Worm (Caenorhabditis elegans) whole organism, L2 larva: ENCODE data around the gene ccz-1.

Experiments used
- C34F6.9 ChIP-seq: fragments of 150-350 bp; optimal IDR thresholded peaks from 2 replicates; lab custom pipeline; 2014; ENCODE audit warnings: missing biosample characterization, missing genetic modification characterization
- F13H6.1 ChIP-seq: sonication (generic microtip); optimal IDR thresholded peaks from 2 replicates; lab custom pipeline; 2016; ENCODE audit warnings: missing genetic modification characterization, missing compliant biosample characterization
- alr-1 ChIP-seq: fragments of 150-350 bp; optimal IDR thresholded peaks from 2 replicates; lab custom pipeline; 2014; ENCODE audit warnings: missing biosample characterization, missing genetic modification characterization
- aly-2 ChIP-seq: fragments of 150-350 bp; optimal IDR thresholded peaks from 2 replicates; lab custom pipeline; 2014; ENCODE audit warnings: missing biosample characterization, missing genetic modification characterization
- ama-1 ChIP-seq: fragments of 150-350 bp; optimal IDR thresholded peaks from 2 replicates; lab custom pipeline; 2018; ENCODE audit warnings: inconsistent platforms
- blmp-1 ChIP-seq: sonication (generic microtip); optimal IDR thresholded peaks from 2 replicates; lab custom pipeline; 2017; ENCODE audit warnings: missing genetic modification characterization, mild to moderate bottlenecking, missing compliant biosample characterization, antibody characterized with exemption, moderate library complexity; ENCODE audit not compliant: insufficient read depth
- ceh-16 ChIP-seq: fragments of 150-350 bp; optimal IDR thresholded peaks from 2 replicates; lab custom pipeline; 2014; ENCODE audit warnings: missing biosample characterization, missing genetic modification characterization
- ceh-82 ChIP-seq: fragments of 150-350 bp; optimal IDR thresholded peaks from 2 replicates; lab custom pipeline; 2014; ENCODE audit warnings: missing biosample characterization, missing genetic modification characterization
- crh-2 ChIP-seq: sonication (generic microtip); optimal IDR thresholded peaks from 2 replicates; lab custom pipeline; 2017; ENCODE audit warnings: missing biosample characterization, missing genetic modification characterization
- dmd-4 ChIP-seq: sonication (generic microtip); optimal IDR thresholded peaks from 2 replicates; lab custom pipeline; 2017; ENCODE audit warnings: missing biosample characterization, missing genetic modification characterization
- egl-27 ChIP-seq: sonication (generic microtip); optimal IDR thresholded peaks from 3 replicates; lab custom pipeline; 2017; ENCODE audit warnings: missing biosample characterization, missing genetic modification reagents, missing genetic modification characterization
- fos-1 ChIP-seq: fragments of 150-350 bp; optimal IDR thresholded peaks from 2 replicates; lab custom pipeline; 2014; ENCODE audit warnings: missing biosample characterization, missing genetic modification characterization
- gmeb-1 ChIP-seq: fragments of 150-350 bp; optimal IDR thresholded peaks from 2 replicates; lab custom pipeline; 2014; ENCODE audit warnings: missing biosample characterization, missing genetic modification characterization
- lin-11 ChIP-seq: fragments of 150-350 bp; sonication (generic microtip); optimal IDR thresholded peaks from 2 replicates; lab custom pipeline; 2014; ENCODE audit warnings: missing biosample characterization, missing genetic modification characterization, inconsistent platforms, mixed read lengths
- lin-13 ChIP-seq: fragments of 150-350 bp; optimal IDR thresholded peaks from 2 replicates; lab custom pipeline; 2014; ENCODE audit warnings: missing biosample characterization, missing genetic modification reagents, missing genetic modification characterization
- lin-39 ChIP-seq: fragments of 150-350 bp; optimal IDR thresholded peaks from 2 replicates; lab custom pipeline; 2014; ENCODE audit warnings: missing biosample characterization, missing genetic modification reagents, missing genetic modification characterization
- mab-5 ChIP-seq: fragments of 150-350 bp; optimal IDR thresholded peaks from 2 replicates; lab custom pipeline; 2014; ENCODE audit warnings: missing biosample characterization, missing genetic modification characterization
- mbf-1 ChIP-seq: sonication (generic microtip); optimal IDR thresholded peaks from 2 replicates; lab custom pipeline; 2017; ENCODE audit warnings: missing biosample characterization, missing genetic modification characterization
- mdl-1 ChIP-seq, 2 experiments: fragments of 150-350 bp in 1 of 2; sonication (generic microtip) in 1 of 2; optimal IDR thresholded peaks; 2 replicates each; lab custom pipeline; 2017; ENCODE audit warnings: missing biosample characterization in 2 of 2, missing genetic modification characterization in 2 of 2
- nhr-10 ChIP-seq: sonication (generic microtip); optimal IDR thresholded peaks from 2 replicates; lab custom pipeline; 2017; ENCODE audit warnings: missing biosample characterization, missing genetic modification characterization
- nhr-11 ChIP-seq: fragments of 150-350 bp; optimal IDR thresholded peaks from 2 replicates; lab custom pipeline; 2014; ENCODE audit warnings: missing biosample characterization, missing genetic modification characterization
- nhr-12 ChIP-seq: fragments of 150-350 bp; optimal IDR thresholded peaks from 2 replicates; lab custom pipeline; 2014; ENCODE audit warnings: missing biosample characterization, missing genetic modification characterization
- nhr-129 ChIP-seq: fragments of 150-350 bp; optimal IDR thresholded peaks from 2 replicates; lab custom pipeline; 2014; ENCODE audit warnings: missing biosample characterization, missing genetic modification characterization
- nhr-21 ChIP-seq: fragments of 150-350 bp; optimal IDR thresholded peaks from 2 replicates; lab custom pipeline; 2014; ENCODE audit warnings: missing biosample characterization, missing genetic modification characterization
- nhr-23 ChIP-seq: fragments of 150-350 bp; optimal IDR thresholded peaks from 2 replicates; lab custom pipeline; 2014; ENCODE audit warnings: missing biosample characterization, missing genetic modification reagents, missing genetic modification characterization
- nhr-237 ChIP-seq: fragments of 150-350 bp; optimal IDR thresholded peaks from 2 replicates; lab custom pipeline; 2014; ENCODE audit warnings: missing biosample characterization, missing genetic modification characterization
- nhr-25 ChIP-seq: fragments of 150-350 bp; sonication (generic microtip); optimal IDR thresholded peaks from 3 replicates; lab custom pipeline; 2014; ENCODE audit warnings: missing biosample characterization, missing genetic modification characterization
- nhr-6 ChIP-seq: fragments of 150-350 bp; optimal IDR thresholded peaks from 2 replicates; lab custom pipeline; 2014; ENCODE audit warnings: missing biosample characterization, missing genetic modification characterization
- sem-4 ChIP-seq: fragments of 150-350 bp; optimal IDR thresholded peaks from 2 replicates; lab custom pipeline; 2014; ENCODE audit warnings: missing biosample characterization, missing genetic modification reagents, missing genetic modification characterization
- skn-1 ChIP-seq: sonication (generic microtip); optimal IDR thresholded peaks from 2 replicates; lab custom pipeline; 2017; ENCODE audit warnings: missing biosample characterization, missing genetic modification characterization
- sma-3 ChIP-seq: sonication (generic microtip); optimal IDR thresholded peaks from 2 replicates; lab custom pipeline; 2016; ENCODE audit warnings: missing genetic modification reagents, missing genetic modification characterization, missing compliant biosample characterization
- sma-9 ChIP-seq, 2 experiments: fragments of 150-350 bp in 1 of 2; sonication (generic microtip) in 1 of 2; optimal IDR thresholded peaks; 2 replicates each; lab custom pipeline; 2014 to 2016; ENCODE audit warnings: missing genetic modification characterization in 2 of 2, mild to moderate bottlenecking in 1 of 2, missing biosample characterization in 1 of 2, missing compliant biosample characterization in 1 of 2, missing genetic modification reagents in 1 of 2, moderate library complexity in 1 of 2
- unc-39 ChIP-seq: fragments of 150-350 bp; optimal IDR thresholded peaks from 2 replicates; lab custom pipeline; 2014; ENCODE audit warnings: missing biosample characterization, missing genetic modification characterization
- unc-55 ChIP-seq: fragments of 150-350 bp; sonication (generic microtip); optimal IDR thresholded peaks from 3 replicates; lab custom pipeline; 2014; ENCODE audit warnings: missing biosample characterization, missing genetic modification reagents, missing genetic modification characterization
- unc-62 ChIP-seq: fragments of 150-350 bp; optimal IDR thresholded peaks from 2 replicates; lab custom pipeline; 2014; ENCODE audit warnings: missing biosample characterization, missing genetic modification reagents, missing genetic modification characterization
- zag-1 ChIP-seq: fragments of 150-350 bp; optimal IDR thresholded peaks from 2 replicates; lab custom pipeline; 2014; ENCODE audit warnings: missing biosample characterization, missing genetic modification characterization
- ztf-1 ChIP-seq: fragments of 200-800 bp; sonication (Bioruptor generic); conservative IDR thresholded peaks from 2 replicates; pipeline ENCODE4 v1.3.6; 2022; ENCODE audit warnings: missing genetic modification characterization, missing compliant biosample characterization
- ztf-11 ChIP-seq: sonication (generic microtip); optimal IDR thresholded peaks from 2 replicates; lab custom pipeline; 2017; ENCODE audit warnings: missing biosample characterization, missing genetic modification characterization
- ztf-4 ChIP-seq: fragments of 150-350 bp; optimal IDR thresholded peaks from 2 replicates; lab custom pipeline; 2014; ENCODE audit warnings: missing biosample characterization, missing genetic modification characterization

The ccz-1 gene

DNA sequence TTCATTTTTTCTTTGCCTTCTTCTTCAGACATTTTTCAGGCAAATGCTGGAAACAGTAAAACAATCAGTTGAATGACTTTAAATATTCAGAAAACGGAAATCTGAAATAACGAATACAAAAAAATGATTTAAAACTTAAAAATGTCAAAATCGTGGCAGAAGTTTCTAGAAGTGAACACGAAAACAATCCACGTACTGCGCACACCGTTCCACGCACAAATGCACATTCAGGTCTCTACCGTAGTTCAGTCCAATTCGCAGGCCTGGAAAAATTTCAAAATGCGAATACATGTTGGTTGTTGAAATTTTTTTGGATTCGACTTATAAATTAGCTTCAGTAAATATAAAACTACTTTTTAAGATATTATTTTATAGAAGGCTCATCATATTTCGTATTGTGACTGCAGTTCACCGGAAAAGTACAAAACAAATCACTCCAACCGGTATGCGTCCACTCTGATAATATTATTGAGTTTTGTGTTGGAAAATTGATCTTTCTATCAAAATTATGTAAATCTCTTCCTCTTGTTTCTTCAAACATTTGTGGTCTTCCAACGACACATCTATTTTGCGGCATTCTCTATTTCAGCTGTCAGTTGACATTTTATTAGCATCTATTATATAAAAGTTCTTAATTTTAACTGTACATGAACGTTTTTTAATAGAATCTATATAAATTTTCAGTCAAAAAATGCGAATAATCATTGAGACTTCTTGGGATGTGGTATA, 6.6 kb upstream of the ccz-1 start, which contains the start of the genes mip-2 and F58G11.4:
TSS of gene mip-2 (minus strand) at position 48 of the 729 bp plus-strand sequence.
TSS of gene F58G11.4 (plus strand) at position 679 of the 729 bp plus-strand sequence.
- TF ChIP-seq fos-1 (tag; lab: Kevin White, UChicago) = no peak
- no peak for TF ChIP-seq lin-13
- no peak for TF ChIP-seq nhr-10 (tag; lab: Kevin White, UChicago)
- no peak for TF ChIP-seq nhr-25
- no peak for TF ChIP-seq egl-27 (tag; lab: Kevin White, UChicago)
- no peak for TF ChIP-seq dmd-4 (tag; lab: Kevin White, UChicago)
- TF ChIP-seq nhr-6 = no peak
- TF ChIP-seq unc-62 (GFP tag; lab: Kevin White, UChicago) = no peak
- no peak for TF ChIP-seq ceh-82 (tag; lab: Kevin White, UChicago)
- TF ChIP-seq ztf-4 (tag; lab: Kevin White, UChicago) = no peak
- no peak for TF ChIP-seq nhr-11 (tag; lab: Kevin White, UChicago)
- no peak for TF ChIP-seq ztf-11 (tag; lab: Kevin White, UChicago)
- no peak for TF ChIP-seq unc-39 (tag; lab: Kevin White, UChicago)
- TF ChIP-seq nhr-21 = no peak
- TF ChIP-seq skn-1 = no peak
- TF ChIP-seq nhr-129 (tag; lab: Kevin White, UChicago) = no peak

DNA sequence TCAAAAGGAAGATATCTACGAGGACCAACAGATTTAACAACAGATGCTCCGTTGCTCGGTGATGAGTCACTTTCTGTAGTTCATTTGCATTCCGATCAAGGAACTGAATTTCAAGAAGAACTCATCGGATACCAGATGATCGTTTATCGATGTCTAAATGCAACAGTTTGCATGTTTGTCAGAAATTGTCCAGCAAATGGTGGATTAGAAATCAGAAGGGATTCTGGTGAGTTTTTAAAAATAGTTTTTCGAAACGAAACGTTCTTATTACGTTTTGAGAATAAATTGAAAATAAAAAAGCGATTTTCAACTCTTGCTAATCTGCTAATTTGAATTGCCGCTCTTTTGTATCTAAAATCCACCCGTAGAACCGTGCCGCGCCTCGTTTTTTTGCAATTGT, 1.2 kb downstream of the ccz-1 start:
- no peak for TF ChIP-seq unc-55
- TF ChIP-seq ztf-1 = no peak
- no peak for TF ChIP-seq sma-3 (GFP tag; lab: Kevin White, UChicago)
- TF ChIP-seq fos-1 (tag; lab: Kevin White, UChicago) = no peak
- no peak for TF ChIP-seq nhr-129 (tag; lab: Kevin White, UChicago)
- TF ChIP-seq nhr-6 = no peak
- TF ChIP-seq ceh-16 (tag; lab: Kevin White, UChicago) = no peak
- no peak for TF ChIP-seq ztf-4 (tag; lab: Kevin White, UChicago)
- TF ChIP-seq unc-39 (tag; lab: Kevin White, UChicago) = no peak
- no peak for TF ChIP-seq nhr-25
- TF ChIP-seq sma-9 (GFP tag; optimal IDR thresholded peaks at IDR 0.05; lab: Kevin White, UChicago) = no peak
- TF ChIP-seq sma-9 (tag; optimal IDR thresholded peaks at IDR 0.05; lab: Kevin White, UChicago) = no peak
- no peak for TF ChIP-seq zag-1 (tag; lab: Kevin White, UChicago)
- no peak for TF ChIP-seq ztf-11 (tag; lab: Kevin White, UChicago)
- TF ChIP-seq C34F6.9 (tag; lab: Kevin White, UChicago) = no peak
- no peak for TF ChIP-seq lin-13
- TF ChIP-seq ceh-82 (tag; lab: Kevin White, UChicago) = no peak
- no peak for TF ChIP-seq skn-1

DNA sequence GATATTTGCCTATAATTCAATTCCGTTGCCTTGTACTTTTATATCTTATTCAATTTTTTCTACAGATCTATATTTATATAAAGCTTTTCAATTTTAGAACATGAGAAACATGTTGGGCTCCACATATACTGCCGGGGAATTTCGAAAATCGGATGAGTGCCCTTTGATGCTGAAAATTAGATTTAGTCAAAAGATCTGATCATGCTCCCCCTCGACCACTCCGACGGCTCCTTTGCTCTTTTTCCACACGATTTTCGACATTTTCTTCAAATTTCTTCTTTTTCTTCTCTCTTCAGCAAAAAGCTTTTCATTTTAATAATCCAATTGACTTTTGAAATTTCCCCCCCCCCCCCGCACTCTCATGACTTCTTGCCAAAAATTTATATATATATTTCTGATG, 2.8 kb downstream of the ccz-1 start:
- no peak for TF ChIP-seq egl-27 (tag; lab: Kevin White, UChicago)
- no peak for TF ChIP-seq nhr-21
- TF ChIP-seq mbf-1 (tag; lab: Kevin White, UChicago) = no peak
- TF ChIP-seq unc-62 (GFP tag; lab: Kevin White, UChicago) = no peak
- no peak for TF ChIP-seq ceh-16 (tag; lab: Kevin White, UChicago)
- no peak for TF ChIP-seq lin-13
- TF ChIP-seq unc-55 = no peak
- TF ChIP-seq lin-11 = no peak
- no peak for TF ChIP-seq F13H6.1
- TF ChIP-seq nhr-25 = no peak
- no peak for TF ChIP-seq aly-2
- TF ChIP-seq ztf-11 (tag; lab: Kevin White, UChicago) = no peak
- TF ChIP-seq sem-4 (tag; lab: Kevin White, UChicago) = no peak
- TF ChIP-seq crh-2 (tag; lab: Kevin White, UChicago) = no peak
- TF ChIP-seq mab-5 (tag; lab: Kevin White, UChicago) = no peak
- TF ChIP-seq nhr-23 (tag; lab: Kevin White, UChicago) = no peak
- no peak for TF ChIP-seq nhr-237
- TF ChIP-seq dmd-4 (tag; lab: Kevin White, UChicago) = no peak

DNA sequence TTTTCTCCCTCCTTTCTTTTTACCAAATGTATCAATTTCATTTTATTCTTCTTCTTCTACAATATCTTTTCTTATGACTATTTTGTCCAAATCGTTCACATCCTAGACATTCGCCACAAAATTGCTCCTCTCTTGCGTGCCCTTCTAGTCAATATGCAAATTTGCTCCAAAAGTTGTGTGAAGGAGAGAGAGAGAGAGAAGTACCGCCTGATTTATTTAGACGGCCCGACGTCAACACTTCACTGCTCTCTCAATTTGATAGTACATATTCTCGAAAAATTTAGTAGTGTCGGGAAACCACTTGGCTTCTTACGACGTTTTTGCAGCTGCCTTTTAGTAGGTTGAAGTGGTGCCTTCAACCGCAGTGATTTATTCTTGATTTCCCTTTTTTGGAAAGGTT, 7.8 kb downstream of the ccz-1 start:
- TF ChIP-seq ceh-82 (tag; lab: Kevin White, UChicago) (no peak), lin-13 (no peak), C34F6.9 (tag; lab: Kevin White, UChicago) (peak; percentile 11), ceh-16 (tag; lab: Kevin White, UChicago) (no peak)

DNA sequence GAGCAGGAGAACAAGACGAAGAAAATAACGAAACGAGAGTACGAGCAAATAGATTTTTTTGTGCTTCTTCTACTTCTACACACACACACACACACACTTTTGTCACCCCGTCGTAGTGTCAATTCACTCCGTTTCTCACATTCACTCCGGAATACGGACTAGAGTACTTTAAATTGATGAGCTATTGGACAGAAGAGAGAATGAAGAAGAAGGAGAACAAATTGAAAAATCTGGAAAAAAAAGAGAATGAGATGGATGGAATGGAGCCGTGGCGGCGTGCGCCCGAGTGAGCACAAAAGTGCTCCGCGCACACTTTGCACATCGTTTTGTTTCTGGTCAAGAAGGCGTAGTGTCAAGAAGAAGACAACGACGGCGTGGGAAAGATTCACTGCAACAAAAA, 8.8 kb downstream of the ccz-1 start:
- TF ChIP-seq lin-39 (tag; lab: Kevin White, UChicago) (no peak), fos-1 (tag; lab: Kevin White, UChicago) (no peak), nhr-10 (tag; lab: Kevin White, UChicago) (no peak), sma-3 (GFP tag; lab: Kevin White, UChicago) (no peak), ceh-82 (tag; lab: Kevin White, UChicago) (no peak), egl-27 (tag; lab: Kevin White, UChicago) (no peak), nhr-12 (tag; lab: Kevin White, UChicago) (no peak), mbf-1 (tag; lab: Kevin White, UChicago) (no peak), crh-2 (tag; lab: Kevin White, UChicago) (no peak), alr-1 (tag; lab: Kevin White, UChicago) (no peak), mdl-1 (tag; optimal IDR thresholded peaks at IDR 0.05; lab: Kevin White, UChicago) (no peak), nhr-21 (no peak), nhr-25 (no peak), F13H6.1 (no peak), gmeb-1 (tag; lab: Kevin White, UChicago) (no peak), ama-1 (no peak), blmp-1 (tag; lab: Kevin White, UChicago) (no peak)
